Worm (Caenorhabditis elegans): ENCODE measurements around the gene chil-11.

DNA sequence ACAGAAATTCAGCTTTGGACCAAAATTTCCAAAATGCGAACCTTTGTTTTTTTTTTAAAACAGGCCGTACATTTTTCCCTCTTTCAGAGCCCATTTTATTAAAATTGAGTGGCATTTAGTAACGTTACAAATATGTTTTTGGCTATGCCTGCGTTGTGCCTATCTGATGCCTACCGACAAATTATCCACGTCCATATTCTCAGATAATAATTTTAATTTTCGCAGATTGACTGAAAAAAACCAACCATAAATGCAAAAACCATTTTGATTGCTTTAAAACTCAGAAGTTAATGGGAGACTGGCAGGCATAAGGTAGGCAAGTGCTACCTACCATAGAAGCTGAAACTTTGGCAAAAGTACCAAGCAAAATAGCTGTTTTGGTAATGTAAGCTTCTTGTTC is 19.5 kb downstream of the chil-11 start:
- no peak for TF ChIP-seq lsy-2 (tag; optimal IDR thresholded peaks at IDR 0.05)
- TF ChIP-seq elt-3 (tag; optimal IDR thresholded peaks at IDR 0.05) = no peak
- no peak for TF ChIP-seq ztf-11 (tag; optimal IDR thresholded peaks at IDR 0.05)
- TF ChIP-seq zip-8 (tag; optimal IDR thresholded peaks at IDR 0.05) = no peak
- no peak for TF ChIP-seq nhr-12 (tag; optimal IDR thresholded peaks at IDR 0.05)
- TF ChIP-seq snpc-4 (tag; optimal IDR thresholded peaks at IDR 0.05) = no peak
- no peak for TF ChIP-seq elt-1 (tag; optimal IDR thresholded peaks at IDR 0.05; ENCODE audit: borderline replicate concordance, insufficient read depth)
- no peak for TF ChIP-seq nhr-237 (tag; optimal IDR thresholded peaks at IDR 0.05)
- TF ChIP-seq flh-1 (GFP tag; optimal IDR thresholded peaks at IDR 0.05) = no peak
- no peak for TF ChIP-seq drap-1 (GFP tag; optimal IDR thresholded peaks at IDR 0.05)
- no peak for TF ChIP-seq sem-2 (GFP tag; optimal IDR thresholded peaks at IDR 0.05)
- TF ChIP-seq pha-4 (tag; optimal IDR thresholded peaks at IDR 0.05) = no peak
- TF ChIP-seq unc-39 (tag; optimal IDR thresholded peaks at IDR 0.05) = no peak
- TF ChIP-seq nhr-2 (tag; optimal IDR thresholded peaks at IDR 0.05) = no peak
